Worm (Caenorhabditis elegans) whole organism, late embryonic: Measurements from ENCODE around the gene nsph-3.2.

Experiments used
- ama-1 ChIP-seq: fragments of 150-350 bp; optimal IDR thresholded peaks from 2 replicates; lab custom pipeline; 2014
- ceh-30 ChIP-seq: fragments of 150-350 bp; optimal IDR thresholded peaks from 2 replicates; lab custom pipeline; 2014; ENCODE audit warnings: missing biosample characterization, missing genetic modification characterization
- ceh-9 ChIP-seq: sonication (generic microtip); optimal IDR thresholded peaks from 2 replicates; lab custom pipeline; 2016; ENCODE audit warnings: mild to moderate bottlenecking, missing genetic modification characterization, inconsistent platforms, missing compliant biosample characterization
- elt-2 ChIP-seq: sonication (generic microtip); optimal IDR thresholded peaks from 2 replicates; lab custom pipeline; 2016; ENCODE audit warnings: missing genetic modification reagents, missing genetic modification characterization, missing compliant biosample characterization
- fkh-10 ChIP-seq: fragments of 150-350 bp; optimal IDR thresholded peaks from 2 replicates; lab custom pipeline; 2014; ENCODE audit warnings: missing biosample characterization, missing genetic modification reagents, missing genetic modification characterization

ce11 chrIV:10144487-10144886, 31.8 kb downstream of the nsph-3.2 start:
- TF ChIP-seq elt-2 (tag; lab: Kevin White, UChicago): no peak
- no peak for TF ChIP-seq ceh-9
- no peak for TF ChIP-seq ceh-30
- no peak for TF ChIP-seq ama-1 (lab: Kevin White, UChicago)
- TF ChIP-seq fkh-10 (GFP tag; lab: Kevin White, UChicago): no peak
